Worm (Caenorhabditis elegans): Measurements from ENCODE around the gene plpr-1.

Gene plpr-1

DNA sequence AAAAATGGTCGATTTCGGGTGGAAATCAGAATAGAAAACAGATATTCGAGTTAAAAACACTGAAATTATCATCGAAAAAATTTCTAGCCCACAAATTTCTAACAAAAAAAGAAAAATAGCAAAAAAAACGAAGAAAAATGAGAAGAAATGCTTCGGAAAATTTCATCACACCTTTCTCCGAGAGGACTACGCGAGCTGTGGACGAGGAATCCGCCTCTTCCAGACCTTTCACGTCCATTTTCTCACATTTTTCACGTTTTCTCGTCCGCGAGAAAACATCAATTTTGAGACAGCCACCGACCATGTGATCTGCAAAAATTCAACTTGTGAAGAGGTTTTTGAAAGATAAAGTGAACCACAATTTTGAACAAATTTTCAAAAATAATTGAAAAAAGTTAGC lies 45.7 kb upstream of the plpr-1 start (continued):
- TF ChIP-seq Y105C5A.15 (GFP tag; IDR thresholded peaks at IDR 0.05) (no peak), zip-11 (GFP tag; IDR thresholded peaks at IDR 0.05) (no peak), mes-2 (tag; optimal IDR thresholded peaks at IDR 0.05; ENCODE audit: poor library complexity, severe bottlenecking) (peak; percentile 90)

DNA sequence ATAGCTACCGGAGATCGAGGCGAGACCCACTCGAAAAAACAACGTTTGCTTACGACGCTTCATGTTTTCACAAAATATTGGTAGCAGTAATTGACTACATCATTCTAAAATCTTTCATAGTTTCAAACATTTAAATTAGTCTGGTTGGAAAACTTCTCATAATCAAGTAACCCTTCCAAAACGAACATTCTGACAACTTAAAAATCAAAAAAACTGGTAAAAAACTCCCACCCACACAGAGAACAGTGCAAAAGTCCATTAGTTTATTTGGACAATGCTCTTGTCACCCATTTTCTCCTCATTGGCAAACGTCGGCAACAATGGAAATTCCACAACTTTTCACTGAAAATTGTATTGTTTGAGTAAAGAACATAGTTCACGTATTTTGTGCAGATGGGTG lies 44.7 kb upstream of the plpr-1 start, which contains the start of gene F37H8.6:
Gene F37H8.6 (minus strand): TSS at position 101 of the 400 bp plus-strand sequence.
- TF ChIP-seq sdz-12 (GFP tag; optimal IDR thresholded peaks at IDR 0.05) (no peak), aha-1 (tag) (peak; percentile 62), arid-1 (GFP tag; conservative IDR thresholded peaks at IDR 0.05) (no peak), lin-39 (tag; optimal IDR thresholded peaks at IDR 0.05) (no peak), duxl-1 (tag; optimal IDR thresholded peaks at IDR 0.05; ENCODE audit: poor library complexity) (no peak), F49E8.2 (tag; optimal IDR thresholded peaks at IDR 0.05; ENCODE audit: borderline replicate concordance) (no peak)

DNA sequence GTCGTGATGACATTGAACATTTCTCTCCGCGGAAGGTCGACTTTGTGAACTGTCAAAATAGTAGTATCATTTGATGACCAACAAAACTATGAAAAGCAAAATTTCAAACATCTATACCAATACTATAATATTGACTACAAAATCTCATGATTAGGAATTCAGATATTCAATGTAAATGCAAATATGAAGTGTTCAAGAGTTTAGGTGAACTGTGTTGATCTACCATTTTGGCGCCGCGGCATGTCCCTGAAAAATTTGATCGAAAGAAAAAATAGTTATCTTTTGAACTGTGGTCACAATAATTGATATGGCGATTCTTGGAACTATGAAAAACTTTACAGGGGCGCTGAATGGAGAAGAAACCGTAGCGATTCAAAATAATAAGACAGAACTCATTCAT lies 43.4 kb upstream of the plpr-1 start:
- peak; percentile 44 for TF ChIP-seq nhr-28 (tag; optimal IDR thresholded peaks at IDR 0.05)
- no peak for TF ChIP-seq nhr-48 (tag; optimal IDR thresholded peaks at IDR 0.05)
- no peak for TF ChIP-seq hif-1 (tag; optimal IDR thresholded peaks at IDR 0.05)
- no peak for TF ChIP-seq ceh-20 (GFP tag; IDR thresholded peaks at IDR 0.05)
- TF ChIP-seq ceh-62 (tag; optimal IDR thresholded peaks at IDR 0.05) = no peak
- no peak for TF ChIP-seq vab-7 (GFP tag; IDR thresholded peaks at IDR 0.05)
- TF ChIP-seq unc-62 (GFP tag; optimal IDR thresholded peaks at IDR 0.05 in 1 of 2) = peak in 1 of 2 experiments; percentile 68
- TF ChIP-seq unc-62 (tag; optimal IDR thresholded peaks at IDR 0.05) = no peak
- no peak for TF ChIP-seq set-16 (GFP tag; IDR thresholded peaks at IDR 0.05)
- no peak for TF ChIP-seq gei-8 (GFP tag; optimal IDR thresholded peaks at IDR 0.05)
- TF ChIP-seq unc-39 (tag; optimal IDR thresholded peaks at IDR 0.05) = no peak
- TF ChIP-seq dmd-8 (GFP tag; IDR thresholded peaks at IDR 0.05) = no peak

DNA sequence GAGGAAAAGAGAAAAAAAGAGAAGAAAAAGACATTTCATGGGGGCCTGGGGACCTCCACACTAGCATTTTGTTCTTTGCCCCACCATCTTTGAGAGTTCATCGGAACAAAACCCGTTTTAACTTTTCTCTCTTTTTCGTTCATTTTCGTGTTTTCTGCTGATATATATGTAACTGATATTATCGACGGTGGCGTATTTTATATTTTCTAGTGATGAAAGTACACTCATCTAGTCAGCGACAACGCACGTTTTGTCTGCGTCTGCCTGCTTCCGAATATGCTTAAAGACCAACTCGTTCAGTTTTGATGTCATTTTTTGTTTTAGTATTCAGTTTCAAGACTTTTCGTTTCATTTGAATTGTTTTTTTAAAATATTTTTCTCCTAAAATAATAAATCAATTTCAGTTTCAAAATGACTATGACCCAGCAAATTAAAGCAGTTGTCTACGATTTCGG lies 40.8 kb upstream of the plpr-1 start, which contains the start of gene bigr-1:
Gene bigr-1 (plus strand): TSS at position 405 of the 455 bp plus-strand sequence.
- peak; percentile 20 for TF ChIP-seq mep-1 (tag; optimal IDR thresholded peaks at IDR 0.05)
- TF ChIP-seq daf-16 (GFP tag; optimal IDR thresholded peaks at IDR 0.05) = no peak
- TF ChIP-seq daf-16 (tag; optimal IDR thresholded peaks at IDR 0.05) = peak; percentile 18
- TF ChIP-seq hlh-30 (tag; optimal IDR thresholded peaks at IDR 0.05; ENCODE audit: insufficient read depth) = peak; percentile 3
- peak; percentile 21 for TF ChIP-seq pqm-1 (tag; optimal IDR thresholded peaks at IDR 0.05)
- no peak for TF ChIP-seq php-3 (GFP tag; IDR thresholded peaks at IDR 0.05)
- peak; percentile 28 for TF ChIP-seq mes-2 (tag; optimal IDR thresholded peaks at IDR 0.05; ENCODE audit: poor library complexity, severe bottlenecking)
- TF ChIP-seq dve-1 (tag; optimal IDR thresholded peaks at IDR 0.05; ENCODE audit: insufficient read depth) = peak; percentile 24
- no peak for TF ChIP-seq nhr-76 (tag; optimal IDR thresholded peaks at IDR 0.05)
- peak in 1 of 2 experiments; percentile 54 for TF ChIP-seq mdl-1 (tag; optimal IDR thresholded peaks at IDR 0.05)
- TF ChIP-seq nhr-28 (tag; optimal IDR thresholded peaks at IDR 0.05) = peak; percentile 98
- no peak for TF ChIP-seq snpc-4 (tag; optimal IDR thresholded peaks at IDR 0.05)
- TF ChIP-seq ceh-44 (GFP tag; IDR thresholded peaks at IDR 0.05) = no peak
- no peak for TF ChIP-seq mxl-2 (GFP tag; conservative IDR thresholded peaks at IDR 0.05)
- no peak for TF ChIP-seq nhr-10 (tag; optimal IDR thresholded peaks at IDR 0.05)
- peak; percentile 68 for TF ChIP-seq dmd-6 (GFP tag; IDR thresholded peaks at IDR 0.05)
- TF ChIP-seq aha-1 (tag) = peak; percentile 78
- peak; percentile 68 for TF ChIP-seq mxl-3 (GFP tag; optimal IDR thresholded peaks at IDR 0.05)
- TF ChIP-seq hlh-11 (tag; optimal IDR thresholded peaks at IDR 0.05) = peak; percentile 47
- TF ChIP-seq lsy-2 (tag; optimal IDR thresholded peaks at IDR 0.05) = peak in 1 of 2 experiments; percentile 2
- no peak for TF ChIP-seq dpl-1 (GFP tag; optimal IDR thresholded peaks at IDR 0.05)

Measured in whole organism, L4 larva.